Worm (Caenorhabditis elegans): ENCODE data around the gene B0250.7.

- no peak for TF ChIP-seq unc-39 (tag; optimal IDR thresholded peaks at IDR 0.05)
- TF ChIP-seq ceh-16 (tag; optimal IDR thresholded peaks at IDR 0.05) = no peak
- no peak for TF ChIP-seq blmp-1 (tag; optimal IDR thresholded peaks at IDR 0.05; ENCODE audit: insufficient read depth)
- no peak for TF ChIP-seq nhr-6 (tag; optimal IDR thresholded peaks at IDR 0.05)
- TF ChIP-seq ama-1 (optimal IDR thresholded peaks at IDR 0.05) = no peak
- TF ChIP-seq mab-5 (tag; optimal IDR thresholded peaks at IDR 0.05) = no peak
- TF ChIP-seq nhr-23 (tag; optimal IDR thresholded peaks at IDR 0.05) = no peak
- no peak for TF ChIP-seq skn-1 (tag; optimal IDR thresholded peaks at IDR 0.05)
- no peak for TF ChIP-seq ceh-82 (tag; optimal IDR thresholded peaks at IDR 0.05)
- TF ChIP-seq lsy-2 (tag; optimal IDR thresholded peaks at IDR 0.05) = no peak
- no peak for TF ChIP-seq nhr-77 (tag; optimal IDR thresholded peaks at IDR 0.05)
Observed at ce11 chrV:20457155-20457554, 18.7 kb downstream of the B0250.7 start.
